Fruit fly (Drosophila melanogaster) whole organism, embryonic: Measurements from ENCODE around the gene Gclc.

ENCODE experiments used
- Abd-B ChIP-seq: fragments of 200-800 bp; sonication (Bioruptor generic); optimal IDR thresholded peaks from 2 replicates; lab custom pipeline; 2018; ENCODE audit warnings: missing biosample characterization, mild to moderate bottlenecking, missing genetic modification characterization, moderate library complexity
- CG10274 ChIP-seq: fragments of 200-800 bp; sonication (Bioruptor generic); optimal IDR thresholded peaks from 3 replicates; lab custom pipeline; 2017; ENCODE audit warnings: missing biosample characterization, mild to moderate bottlenecking, missing genetic modification characterization
- CG10959 ChIP-seq: fragments of 200-800 bp; sonication (Bioruptor generic); IDR thresholded peaks from 2 replicates; pipeline ENCODE4 v1.3.6; 2022; ENCODE audit warnings: missing biosample characterization, missing genetic modification characterization
- CG12236 ChIP-seq: fragments of 200-800 bp; sonication (Bioruptor generic); optimal IDR thresholded peaks from 2 replicates; lab custom pipeline; 2016; ENCODE audit warnings: missing biosample characterization, missing genetic modification characterization
- CG13296 ChIP-seq: fragments of 200-800 bp; sonication (Bioruptor generic); optimal IDR thresholded peaks from 3 replicates; lab custom pipeline; 2018; ENCODE audit warnings: missing biosample characterization, mild to moderate bottlenecking, missing genetic modification characterization
- CG15479 ChIP-seq: fragments of 200-800 bp; sonication (Bioruptor generic); optimal IDR thresholded peaks from 3 replicates; lab custom pipeline; 2019; ENCODE audit warnings: missing biosample characterization, mild to moderate bottlenecking, missing genetic modification characterization, moderate library complexity
- CG1603 ChIP-seq: fragments of 200-800 bp; sonication (Bioruptor generic); optimal IDR thresholded peaks from 2 replicates; lab custom pipeline; 2019; ENCODE audit warnings: missing biosample characterization, mild to moderate bottlenecking, missing genetic modification characterization, moderate library complexity
- CG16815 ChIP-seq: fragments of 200-800 bp; sonication (Bioruptor generic); optimal IDR thresholded peaks from 3 replicates; lab custom pipeline; 2017; ENCODE audit warnings: missing biosample characterization, mild to moderate bottlenecking, missing genetic modification characterization
- CG18619 ChIP-seq: fragments of 200-800 bp; sonication (Bioruptor generic); optimal IDR thresholded peaks from 3 replicates; lab custom pipeline; 2017; ENCODE audit warnings: missing biosample characterization, mild to moderate bottlenecking, missing genetic modification characterization
- CG2120 ChIP-seq: fragments of 200-800 bp; sonication (Bioruptor generic); optimal IDR thresholded peaks from 3 replicates; lab custom pipeline; 2016; ENCODE audit warnings: missing biosample characterization, missing genetic modification characterization
- CG30403 ChIP-seq: fragments of 200-800 bp; sonication (Bioruptor generic); optimal IDR thresholded peaks from 3 replicates; lab custom pipeline; 2016; ENCODE audit warnings: missing biosample characterization, missing genetic modification characterization
- CG32767 ChIP-seq: fragments of 200-800 bp; sonication (Bioruptor generic); IDR thresholded peaks from 2 replicates; pipeline ENCODE4 v1.3.6; 2022; ENCODE audit warnings: missing biosample characterization, missing genetic modification characterization
- CG34224 ChIP-seq: fragments of 200-800 bp; sonication (Bioruptor generic); IDR thresholded peaks from 3 replicates; pipeline ENCODE4 v1.3.6; 2022; ENCODE audit warnings: missing biosample characterization, missing genetic modification characterization; ENCODE audit not compliant: partially characterized antibody
- CG3726 ChIP-seq: fragments of 200-800 bp; sonication (Bioruptor generic); IDR thresholded peaks from 3 replicates; pipeline ENCODE4, ENCODE4 v1.3.6; 2022; ENCODE audit warnings: missing biosample characterization, missing genetic modification characterization
- CG3847 ChIP-seq: fragments of 200-800 bp; sonication (Bioruptor generic); IDR thresholded peaks from 2 replicates; pipeline ENCODE4 v1.3.6; 2022; ENCODE audit warnings: missing biosample characterization, missing genetic modification characterization
- CG4707 ChIP-seq: fragments of 200-800 bp; sonication (Bioruptor generic); optimal IDR thresholded peaks from 2 replicates; lab custom pipeline; 2018; ENCODE audit warnings: missing biosample characterization, mild to moderate bottlenecking, missing genetic modification characterization, moderate library complexity
- CG6683 ChIP-seq: fragments of 200-800 bp; sonication (Bioruptor generic); optimal IDR thresholded peaks from 2 replicates; lab custom pipeline; 2017; ENCODE audit warnings: missing biosample characterization, mild to moderate bottlenecking, missing genetic modification characterization, missing genetic modification reagents
- CG6813 ChIP-seq: fragments of 200-800 bp; sonication (Bioruptor generic); optimal IDR thresholded peaks from 2 replicates; lab custom pipeline; 2017; ENCODE audit warnings: missing biosample characterization, missing genetic modification characterization, mild to moderate bottlenecking, moderate library complexity, missing genetic modification reagents
- CG7271 ChIP-seq: fragments of 200-800 bp; sonication (Bioruptor generic); optimal IDR thresholded peaks from 2 replicates; lab custom pipeline; 2018; ENCODE audit warnings: missing biosample characterization, mild to moderate bottlenecking, missing genetic modification characterization, moderate library complexity
- CG8359 ChIP-seq: fragments of 200-800 bp; sonication (Bioruptor generic); optimal IDR thresholded peaks from 2 replicates; lab custom pipeline; 2017; ENCODE audit warnings: missing biosample characterization, mild to moderate bottlenecking, missing genetic modification characterization, borderline replicate concordance
- CG8944 ChIP-seq: fragments of 200-800 bp; sonication (Bioruptor generic); optimal IDR thresholded peaks from 3 replicates; lab custom pipeline; 2016; ENCODE audit warnings: missing biosample characterization, missing genetic modification characterization
- D19B ChIP-seq: fragments of 200-800 bp; sonication (Bioruptor generic); optimal IDR thresholded peaks from 2 replicates; lab custom pipeline; 2017; ENCODE audit warnings: missing biosample characterization, mild to moderate bottlenecking, missing genetic modification characterization
- Dip2 ChIP-seq: fragments of 200-800 bp; sonication (Bioruptor generic); IDR thresholded peaks from 2 replicates; pipeline ENCODE4 v1.3.6; 2022; ENCODE audit warnings: missing biosample characterization, missing genetic modification characterization
- Elba2 ChIP-seq: fragments of 200-800 bp; sonication (Bioruptor generic); optimal IDR thresholded peaks from 3 replicates; lab custom pipeline; 2016; ENCODE audit warnings: missing biosample characterization, missing genetic modification characterization
- Ets97D ChIP-seq: fragments of 200-800 bp; sonication (Bioruptor generic); optimal IDR thresholded peaks from 3 replicates; lab custom pipeline; 2016; ENCODE audit warnings: missing biosample characterization, missing genetic modification characterization
- Fer2 ChIP-seq: fragments of 200-800 bp; sonication (Bioruptor generic); optimal IDR thresholded peaks from 2 replicates; lab custom pipeline; 2018; ENCODE audit warnings: missing biosample characterization, mild to moderate bottlenecking, missing genetic modification characterization, moderate library complexity
- Neu2 ChIP-seq: fragments of 200-800 bp; sonication (Bioruptor generic); optimal IDR thresholded peaks from 3 replicates; lab custom pipeline; 2016; ENCODE audit warnings: missing biosample characterization, missing genetic modification characterization, borderline replicate concordance
- Nf-YA ChIP-seq: fragments of 200-800 bp; sonication (Bioruptor generic); IDR thresholded peaks from 2 replicates; pipeline ENCODE4 v1.3.6; 2022; ENCODE audit warnings: missing biosample characterization, missing genetic modification characterization
- Optix ChIP-seq: fragments of 200-800 bp; sonication (Bioruptor generic); IDR thresholded peaks from 3 replicates; pipeline ENCODE4 v1.3.6; 2022; ENCODE audit warnings: missing biosample characterization, missing genetic modification characterization
- bbx ChIP-seq: fragments of 200-800 bp; sonication (Bioruptor generic); IDR thresholded peaks from 2 replicates; pipeline ENCODE4 v1.3.6; 2022; ENCODE audit warnings: missing biosample characterization, missing genetic modification characterization; ENCODE audit not compliant: partially characterized antibody
- bigmax ChIP-seq: fragments of 200-800 bp; sonication (Bioruptor generic); optimal IDR thresholded peaks from 2 replicates; lab custom pipeline; 2018; ENCODE audit warnings: missing biosample characterization, mild to moderate bottlenecking, missing genetic modification characterization
- btn ChIP-seq: fragments of 200-800 bp; sonication (Bioruptor generic); optimal IDR thresholded peaks from 2 replicates; lab custom pipeline; 2016; ENCODE audit warnings: missing biosample characterization, missing genetic modification characterization
- chn ChIP-seq: fragments of 200-800 bp; sonication (Bioruptor generic); optimal IDR thresholded peaks from 2 replicates; lab custom pipeline; 2016; ENCODE audit warnings: missing biosample characterization, missing genetic modification characterization
- ci ChIP-seq: fragments of 200-800 bp; sonication (Bioruptor generic); IDR thresholded peaks from 3 replicates; pipeline ENCODE4 v1.3.6; 2022; ENCODE audit warnings: missing biosample characterization, missing genetic modification characterization
- cwo ChIP-seq: fragments of 200-800 bp; sonication (Bioruptor generic); optimal IDR thresholded peaks from 3 replicates; lab custom pipeline; 2017; ENCODE audit warnings: missing biosample characterization, missing genetic modification characterization, mild to moderate bottlenecking, moderate library complexity, missing genetic modification reagents
- dati ChIP-seq: fragments of 200-800 bp; sonication (Bioruptor generic); IDR thresholded peaks from 2 replicates; pipeline ENCODE4 v1.3.6; 2022; ENCODE audit warnings: missing biosample characterization, missing genetic modification characterization
- dm ChIP-seq: fragments of 200-800 bp; sonication (Bioruptor generic); optimal IDR thresholded peaks from 3 replicates; lab custom pipeline; 2016; ENCODE audit warnings: missing biosample characterization, missing genetic modification characterization
- gcm ChIP-seq: fragments of 200-800 bp; sonication (Bioruptor generic); optimal IDR thresholded peaks from 2 replicates; lab custom pipeline; 2019; ENCODE audit warnings: missing biosample characterization, mild to moderate bottlenecking, missing genetic modification characterization, moderate library complexity
- grn ChIP-seq: fragments of 200-800 bp; sonication (Bioruptor generic); optimal IDR thresholded peaks from 3 replicates; lab custom pipeline; 2017; ENCODE audit warnings: missing biosample characterization, missing genetic modification characterization
- gsb ChIP-seq: fragments of 200-800 bp; sonication (Bioruptor generic); IDR thresholded peaks from 2 replicates; pipeline ENCODE4 v1.3.6; 2022; ENCODE audit warnings: missing biosample characterization, missing genetic modification characterization
- kni ChIP-seq: fragments of 200-800 bp; sonication (Bioruptor generic); optimal IDR thresholded peaks from 3 replicates; lab custom pipeline; 2017; ENCODE audit warnings: mild to moderate bottlenecking, missing biosample characterization, missing genetic modification reagents, missing genetic modification characterization
- onecut ChIP-seq: fragments of 200-800 bp; sonication (Bioruptor generic); IDR thresholded peaks from 2 replicates; pipeline ENCODE4 v1.3.6; 2022; ENCODE audit warnings: missing biosample characterization, missing genetic modification characterization
- phol ChIP-seq: fragments of 200-800 bp; sonication (Bioruptor generic); optimal IDR thresholded peaks from 3 replicates; lab custom pipeline; 2018; ENCODE audit warnings: missing biosample characterization, mild to moderate bottlenecking, missing genetic modification characterization, moderate library complexity
- sd ChIP-seq: fragments of 200-800 bp; sonication (Bioruptor generic); optimal IDR thresholded peaks from 3 replicates; lab custom pipeline; 2018; ENCODE audit warnings: missing biosample characterization, mild to moderate bottlenecking, missing genetic modification characterization, moderate library complexity
- sens ChIP-seq: fragments of 200-800 bp; sonication (Bioruptor generic); peaks from one replicate; lab custom pipeline; 2016; ENCODE audit warnings: missing biosample characterization, missing genetic modification characterization
- slou ChIP-seq: fragments of 200-800 bp; sonication (Bioruptor generic); optimal IDR thresholded peaks from 3 replicates; lab custom pipeline; 2016; ENCODE audit warnings: missing biosample characterization, missing genetic modification characterization
- sqz ChIP-seq: fragments of 200-800 bp; sonication (Bioruptor generic); optimal IDR thresholded peaks from 3 replicates; lab custom pipeline; 2018; ENCODE audit warnings: missing biosample characterization, mild to moderate bottlenecking, missing genetic modification characterization
- tx ChIP-seq: fragments of 200-800 bp; sonication (Bioruptor generic); optimal IDR thresholded peaks from 2 replicates; lab custom pipeline; 2016; ENCODE audit warnings: missing biosample characterization, missing genetic modification characterization
- usp ChIP-seq: fragments of >200 bp; optimal IDR thresholded peaks from 2 replicates; lab custom pipeline; 2017; ENCODE audit warnings: missing biosample characterization, missing genetic modification characterization
- vnd ChIP-seq: fragments of 200-800 bp; sonication (Bioruptor generic); IDR thresholded peaks from 3 replicates; pipeline ENCODE4 v1.3.6; 2022; ENCODE audit warnings: missing biosample characterization, missing genetic modification characterization; ENCODE audit not compliant: partially characterized antibody

The Gclc gene

DNA sequence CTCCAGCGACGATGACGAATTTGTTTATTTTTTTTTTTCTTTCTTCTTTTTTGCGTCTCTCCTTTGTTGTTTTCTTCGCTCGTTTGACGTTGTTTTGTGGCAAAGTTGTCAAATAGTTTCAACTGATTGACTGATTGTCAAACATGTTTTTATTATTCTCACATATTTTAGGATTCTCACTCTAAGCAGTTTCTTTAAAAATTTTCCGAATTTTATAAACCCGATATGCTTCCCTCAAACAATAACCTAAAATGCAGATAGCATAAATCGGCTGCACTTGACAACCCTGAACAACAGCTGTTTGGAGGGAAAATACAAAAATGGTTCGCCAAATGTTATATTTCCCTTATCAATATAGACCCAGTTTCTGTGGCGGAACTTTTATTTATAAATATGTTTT, 27.6 kb upstream of the Gclc start, which contains the start of gene CG17982 (continued):
- TF ChIP-seq CG4707 (GFP tag; lab: Kevin White, UChicago) (peak; percentile 55), CG6813 (GFP tag; lab: Kevin White, UChicago) (peak; percentile 75), CG34224 (GFP tag; lab: Robert Waterston, UW) (peak; percentile 52; the same call in 1 of the 3 replicates), gsb (peak; percentile 55), usp (GFP tag; lab: Kevin White, UChicago) (no peak), Abd-B (GFP tag; lab: Kevin White, UChicago) (peak; percentile 58), CG16815 (peak; percentile 47), gcm (peak; percentile 83), onecut (GFP tag; lab: Robert Waterston, UW) (peak; percentile 65), btn (GFP tag; lab: Kevin White, UChicago) (peak; percentile 73), CG3847 (GFP tag; lab: Robert Waterston, UW) (peak; percentile 81), dati (GFP tag; lab: Robert Waterston, UW) (peak; percentile 32; the same call in 1 of the 2 replicates), D19B (no peak), bigmax (GFP tag; lab: Kevin White, UChicago) (peak; percentile 92), sqz (peak; percentile 89), CG10274 (GFP tag; lab: Kevin White, UChicago) (peak; percentile 16), CG6683 (GFP tag; lab: Kevin White, UChicago) (peak; percentile 32), Fer2 (tag; lab: Kevin White, UChicago) (peak; percentile 80), ci (peak; percentile 90), dm (GFP tag; lab: Kevin White, UChicago) (peak; percentile 61), grn (GFP tag; lab: Kevin White, UChicago) (no peak), Nf-YA (GFP tag; lab: Robert Waterston, UW) (peak; percentile 57; the same call in 1 of the 2 replicates), CG10959 (GFP tag; lab: Robert Waterston, UW) (peak; percentile 81), tx (GFP tag; lab: Kevin White, UChicago) (peak; percentile 84), CG8359 (GFP tag; lab: Kevin White, UChicago) (peak; percentile 4), sd (tag; lab: Kevin White, UChicago) (peak; percentile 62), Optix (peak; percentile 69; the same call in 2 of the 3 replicates), phol (tag; lab: Kevin White, UChicago) (peak; percentile 86), CG13296 (GFP tag; lab: Kevin White, UChicago) (peak; percentile 82), Ets97D (peak; percentile 81), CG1603 (tag; lab: Kevin White, UChicago) (peak; percentile 82), cwo (GFP tag; lab: Kevin White, UChicago) (peak; percentile 71), Elba2 (GFP tag; lab: Kevin White, UChicago) (peak; percentile 4), slou (peak; percentile 43), CG7271 (tag; lab: Kevin White, UChicago) (peak; percentile 45), CG3726 (GFP tag; lab: Robert Waterston, UW) (peak; percentile 68; the same call in 1 of the 3 replicates), Dip2 (GFP tag; lab: Robert Waterston, UW) (no peak), CG15479 (GFP tag; lab: Kevin White, UChicago) (no peak), CG12236 (peak; percentile 53), CG18619 (peak; percentile 77), CG2120 (GFP tag; lab: Kevin White, UChicago) (peak; percentile 98), bbx (peak; percentile 10; the same call in 1 of the 2 replicates), sens (GFP tag; lab: Kevin White, UChicago) (peak; percentile 97), vnd (GFP tag; lab: Robert Waterston, UW) (no peak), CG30403 (peak; percentile 86), chn (GFP tag; lab: Kevin White, UChicago) (peak; percentile 86), kni (GFP tag; lab: Kevin White, UChicago) (peak; percentile 75), Neu2 (GFP tag; lab: Kevin White, UChicago) (no peak), CG32767 (GFP tag; lab: Robert Waterston, UW) (peak; percentile 80), CG8944 (GFP tag; lab: Kevin White, UChicago) (peak; percentile 77)
